Worm (Caenorhabditis elegans): ENCODE results near the gene fmo-1.

DNA sequence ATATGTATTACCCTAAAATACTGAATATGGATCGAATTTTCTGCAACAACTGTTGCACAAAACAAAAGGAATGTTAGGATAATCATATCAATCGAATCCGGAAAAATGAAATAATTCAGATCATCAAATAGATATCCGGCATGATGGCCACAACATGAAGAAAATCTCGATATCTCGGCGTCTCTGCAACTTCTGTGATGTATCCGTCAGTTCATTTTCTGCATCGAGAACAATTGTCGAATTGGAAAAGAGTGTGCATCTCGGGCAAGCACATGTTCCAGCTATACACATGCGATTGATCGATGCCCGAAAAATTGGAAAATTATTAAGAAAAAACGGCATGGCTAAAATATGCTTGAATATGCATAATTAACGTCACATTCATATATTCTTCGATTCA, 24.1 kb downstream of the fmo-1 start, which contains the start of the genes K08C7.6 and R102.1:
- TF ChIP-seq ets-4 (GFP tag; optimal IDR thresholded peaks at IDR 0.05) = no peak
- TF ChIP-seq lin-35 (GFP tag; optimal IDR thresholded peaks at IDR 0.05) = no peak
- TF ChIP-seq F37B4.10 (GFP tag; IDR thresholded peaks at IDR 0.05) = no peak
- TF ChIP-seq mel-28 (tag; optimal IDR thresholded peaks at IDR 0.05; ENCODE audit: borderline replicate concordance) = no peak
- no peak for TF ChIP-seq unc-62 (GFP tag; optimal IDR thresholded peaks at IDR 0.05)
- no peak for TF ChIP-seq dpl-1 (GFP tag; optimal IDR thresholded peaks at IDR 0.05)
- no peak for TF ChIP-seq pha-4 (tag; optimal IDR thresholded peaks at IDR 0.05)
- TF ChIP-seq him-1 (tag; optimal IDR thresholded peaks at IDR 0.05) = no peak
